Worm (Caenorhabditis elegans) whole organism, young adult: ENCODE data around the gene eng-1.

Experiments
- B0336.3 ChIP-seq: fragments of 200-800 bp; sonication (Bioruptor generic); IDR thresholded peaks from 2 replicates; pipeline ENCODE4 v1.3.6; 2022; ENCODE audit warnings: missing genetic modification characterization, missing compliant biosample characterization
- F37B4.10 ChIP-seq: fragments of 200-800 bp; sonication (Bioruptor generic); IDR thresholded peaks from 2 replicates; pipeline ENCODE4 v1.3.6; 2022; ENCODE audit warnings: missing genetic modification characterization, missing compliant biosample characterization
- F49E8.2 ChIP-seq: sonication (generic microtip); optimal IDR thresholded peaks from 3 replicates; lab custom pipeline; 2017; ENCODE audit warnings: missing genetic modification characterization, mild to moderate bottlenecking, missing compliant biosample characterization, antibody characterized with exemption, moderate library complexity; ENCODE audit not compliant: insufficient read depth
- T26A5.8 ChIP-seq: sonication (generic microtip); optimal IDR thresholded peaks from 2 replicates; lab custom pipeline; 2016; ENCODE audit warnings: missing genetic modification characterization, missing compliant biosample characterization
- Y53F4B.3 ChIP-seq: fragments of 200-800 bp; sonication (Bioruptor generic); IDR thresholded peaks from 2 replicates; pipeline ENCODE4 v1.3.6; 2022; ENCODE audit warnings: missing genetic modification reagents, missing genetic modification characterization, missing compliant biosample characterization
- Y79H2A.3 ChIP-seq: fragments of 200-800 bp; sonication (Bioruptor generic); conservative IDR thresholded peaks from 2 replicates; pipeline ENCODE4 v1.3.6; 2022; ENCODE audit warnings: missing genetic modification reagents, missing genetic modification characterization, missing compliant biosample characterization
- Y95B8A.8 ChIP-seq: fragments of 200-800 bp; sonication (Bioruptor generic); IDR thresholded peaks from 2 replicates; pipeline ENCODE4 v1.3.6; 2022; ENCODE audit warnings: missing genetic modification reagents, missing genetic modification characterization, missing compliant biosample characterization
- akir-1 ChIP-seq: fragments of 200-800 bp; sonication (Bioruptor generic); optimal IDR thresholded peaks from 2 replicates; lab custom pipeline; 2018; ENCODE audit warnings: mild to moderate bottlenecking, missing genetic modification characterization, moderate library complexity, missing compliant biosample characterization
- aptf-2 ChIP-seq: fragments of 200-800 bp; sonication (Bioruptor generic); conservative IDR thresholded peaks from 2 replicates; pipeline ENCODE4 v1.3.6; 2022; ENCODE audit warnings: missing genetic modification reagents, missing genetic modification characterization, missing compliant biosample characterization
- aptf-3 ChIP-seq: fragments of 200-800 bp; sonication (Bioruptor generic); IDR thresholded peaks from 2 replicates; pipeline ENCODE4 v1.3.6; 2022; ENCODE audit warnings: missing genetic modification characterization, missing compliant biosample characterization
- atf-7 ChIP-seq: sonication (generic microtip); optimal IDR thresholded peaks from 2 replicates; lab custom pipeline; 2017; ENCODE audit warnings: mild to moderate bottlenecking, missing genetic modification characterization, missing compliant biosample characterization
- athp-1 ChIP-seq: sonication (generic microtip); optimal IDR thresholded peaks from 2 replicates; lab custom pipeline; 2017; ENCODE audit warnings: mild to moderate bottlenecking, missing genetic modification characterization, missing compliant biosample characterization
- bed-1 ChIP-seq: fragments of 200-800 bp; sonication (Bioruptor generic); IDR thresholded peaks from 2 replicates; pipeline ENCODE4 v1.3.6; 2022; ENCODE audit warnings: missing genetic modification reagents, missing genetic modification characterization, missing compliant biosample characterization
- ccch-3 ChIP-seq: fragments of 200-800 bp; sonication (Bioruptor generic); optimal IDR thresholded peaks from 2 replicates; lab custom pipeline; 2018; ENCODE audit warnings: mild to moderate bottlenecking, missing genetic modification characterization, missing compliant biosample characterization
- cebp-1 ChIP-seq, 2 experiments: fragments of 200-800 bp in 1 of 2; sonication (Bioruptor generic) in 1 of 2; sonication (generic microtip) in 1 of 2; IDR thresholded peaks in 1 of 2; optimal IDR thresholded peaks in 1 of 2; 2 replicates each; pipeline versions ENCODE4 v1.3.6 to Lab custom; 2017 to 2022; ENCODE audit warnings: missing compliant biosample characterization in 2 of 2, missing genetic modification characterization in 2 of 2, mild to moderate bottlenecking in 1 of 2, missing genetic modification reagents in 1 of 2, moderate library complexity in 1 of 2
- ceh-40 ChIP-seq: fragments of 200-800 bp; sonication (Bioruptor generic); IDR thresholded peaks from 2 replicates; pipeline ENCODE4 v1.3.6; 2022; ENCODE audit warnings: missing genetic modification characterization, missing compliant biosample characterization
- ceh-79 ChIP-seq: sonication (generic microtip); optimal IDR thresholded peaks from 2 replicates; lab custom pipeline; 2017; ENCODE audit warnings: mild to moderate bottlenecking, missing genetic modification characterization, missing compliant biosample characterization
- ceh-91 ChIP-seq: fragments of 200-800 bp; sonication (Bioruptor generic); IDR thresholded peaks from 2 replicates; pipeline ENCODE4 v1.3.6; 2022; ENCODE audit warnings: missing genetic modification reagents, missing genetic modification characterization, missing compliant biosample characterization
- chd-7 ChIP-seq: sonication (generic microtip); optimal IDR thresholded peaks from 2 replicates; lab custom pipeline; 2016; ENCODE audit warnings: mild to moderate bottlenecking, missing genetic modification characterization, moderate library complexity, missing compliant biosample characterization
- dpl-1 ChIP-seq: fragments of 150-350 bp; optimal IDR thresholded peaks from 2 replicates; lab custom pipeline; 2014; ENCODE audit warnings: missing biosample characterization, missing genetic modification reagents, missing genetic modification characterization
- egl-44 ChIP-seq: fragments of 200-800 bp; sonication (Bioruptor generic); IDR thresholded peaks from 2 replicates; pipeline ENCODE4 v1.3.6; 2022; ENCODE audit warnings: missing genetic modification reagents, missing genetic modification characterization, missing compliant biosample characterization
- fkh-3 ChIP-seq: sonication (generic microtip); optimal IDR thresholded peaks from 2 replicates; lab custom pipeline; 2016; ENCODE audit warnings: mild to moderate bottlenecking, missing genetic modification characterization, missing compliant biosample characterization
- gei-17 ChIP-seq: fragments of 200-800 bp; sonication (Bioruptor generic); optimal IDR thresholded peaks from 2 replicates; lab custom pipeline; 2018; ENCODE audit warnings: mild to moderate bottlenecking, missing genetic modification characterization, missing compliant biosample characterization
- hlh-26 ChIP-seq: fragments of 200-800 bp; sonication (Bioruptor generic); conservative IDR thresholded peaks from 2 replicates; pipeline ENCODE4 v1.3.6; 2022; ENCODE audit warnings: missing genetic modification reagents, missing genetic modification characterization, missing compliant biosample characterization
- hmg-1.2 ChIP-seq: fragments of 200-800 bp; sonication (Bioruptor generic); IDR thresholded peaks from 2 replicates; pipeline ENCODE4 v1.3.6; 2022; ENCODE audit warnings: missing genetic modification reagents, missing genetic modification characterization, missing compliant biosample characterization
- hsf-1 ChIP-seq: fragments of 200-800 bp; sonication (Bioruptor generic); IDR thresholded peaks from 2 replicates; pipeline ENCODE4 v1.3.6; 2022; ENCODE audit warnings: missing genetic modification reagents, missing genetic modification characterization, missing compliant biosample characterization
- let-526 ChIP-seq: fragments of 200-800 bp; sonication (Bioruptor generic); IDR thresholded peaks from 2 replicates; pipeline ENCODE4 v1.3.6; 2022; ENCODE audit warnings: missing genetic modification reagents, missing genetic modification characterization, missing compliant biosample characterization
- lir-1 ChIP-seq: fragments of 200-800 bp; sonication (Bioruptor generic); conservative IDR thresholded peaks from 2 replicates; pipeline ENCODE4 v1.3.6; 2022; ENCODE audit warnings: missing genetic modification reagents, missing genetic modification characterization, missing compliant biosample characterization
- madf-10 ChIP-seq: sonication (generic microtip); optimal IDR thresholded peaks from 2 replicates; lab custom pipeline; 2016; ENCODE audit warnings: mild to moderate bottlenecking, missing genetic modification characterization, missing compliant biosample characterization
- madf-3 ChIP-seq: fragments of 200-800 bp; sonication (Bioruptor generic); IDR thresholded peaks from 2 replicates; pipeline ENCODE4 v1.3.6; 2022; ENCODE audit warnings: missing genetic modification reagents, missing genetic modification characterization, missing compliant biosample characterization
- madf-6 ChIP-seq: fragments of 200-800 bp; sonication (Bioruptor generic); IDR thresholded peaks from 2 replicates; pipeline ENCODE4 v1.3.6; 2022; ENCODE audit warnings: missing genetic modification reagents, missing genetic modification characterization, missing compliant biosample characterization
- madf-8 ChIP-seq: fragments of 200-800 bp; sonication (Bioruptor generic); conservative IDR thresholded peaks from 2 replicates; pipeline ENCODE4 v1.3.6; 2022; ENCODE audit warnings: missing genetic modification reagents, missing genetic modification characterization, missing compliant biosample characterization
- mel-28 ChIP-seq: sonication (generic microtip); optimal IDR thresholded peaks from 2 replicates; lab custom pipeline; 2016; ENCODE audit warnings: borderline replicate concordance, mild to moderate bottlenecking, missing genetic modification characterization, missing compliant biosample characterization
- mxl-1 ChIP-seq: sonication (generic microtip); optimal IDR thresholded peaks from 2 replicates; lab custom pipeline; 2016; ENCODE audit warnings: missing genetic modification characterization, missing compliant biosample characterization
- nhr-90 ChIP-seq: sonication (generic microtip); optimal IDR thresholded peaks from 2 replicates; lab custom pipeline; 2016; ENCODE audit warnings: missing genotype, mild to moderate bottlenecking, missing genetic modification characterization, missing compliant biosample characterization
- rcor-1 ChIP-seq: fragments of 200-800 bp; sonication (Bioruptor generic); IDR thresholded peaks from 2 replicates; pipeline ENCODE4 v1.3.6; 2022; ENCODE audit warnings: missing genetic modification reagents, missing genetic modification characterization, missing compliant biosample characterization
- snpc-1.1 ChIP-seq: sonication (generic microtip); optimal IDR thresholded peaks from 2 replicates; lab custom pipeline; 2017; ENCODE audit warnings: missing genetic modification characterization, mild to moderate bottlenecking, missing compliant biosample characterization, antibody characterized with exemption, moderate library complexity, missing genotype, missing genetic modification reagents; ENCODE audit not compliant: insufficient read depth
- snpc-3.4 ChIP-seq: sonication (generic microtip); optimal IDR thresholded peaks from 2 replicates; lab custom pipeline; 2017; ENCODE audit warnings: missing genetic modification characterization, mild to moderate bottlenecking, missing compliant biosample characterization, antibody characterized with exemption, moderate library complexity, missing genotype, missing genetic modification reagents
- snpc-4 ChIP-seq, 5 experiments: fragments of 150-350 bp in 1 of 5; sonication (generic microtip) in 4 of 5; optimal IDR thresholded peaks; 2 replicates each; lab custom pipeline; 2014 to 2018; ENCODE audit warnings: missing genetic modification characterization in 5 of 5, missing biosample characterization in 3 of 5, antibody characterized with exemption in 2 of 5, mild to moderate bottlenecking in 2 of 5, missing compliant biosample characterization in 2 of 5, missing genotype in 2 of 5, moderate library complexity in 2 of 5, missing genetic modification reagents in 1 of 5
- somi-1 ChIP-seq: fragments of 200-800 bp; sonication (Bioruptor generic); optimal IDR thresholded peaks from 2 replicates; lab custom pipeline; 2018; ENCODE audit warnings: mild to moderate bottlenecking, missing genetic modification characterization, missing compliant biosample characterization
- xnd-1 ChIP-seq: sonication (generic microtip); optimal IDR thresholded peaks from 2 replicates; lab custom pipeline; 2016; ENCODE audit warnings: missing genotype, missing genetic modification reagents, missing genetic modification characterization, missing compliant biosample characterization
- zfh-2 ChIP-seq: fragments of 200-800 bp; sonication (Bioruptor generic); conservative IDR thresholded peaks from 2 replicates; pipeline ENCODE4 v1.3.6; 2022; ENCODE audit warnings: missing genetic modification reagents, missing genetic modification characterization, missing compliant biosample characterization
- ztf-18 ChIP-seq: sonication (generic microtip); optimal IDR thresholded peaks from 2 replicates; lab custom pipeline; 2016; ENCODE audit warnings: missing genotype, mild to moderate bottlenecking, missing genetic modification characterization, missing compliant biosample characterization
- ztf-3 ChIP-seq: fragments of 200-800 bp; sonication (Bioruptor generic); optimal IDR thresholded peaks from 2 replicates; lab custom pipeline; 2018; ENCODE audit warnings: mild to moderate bottlenecking, missing genetic modification characterization, missing compliant biosample characterization

Gene eng-1

DNA sequence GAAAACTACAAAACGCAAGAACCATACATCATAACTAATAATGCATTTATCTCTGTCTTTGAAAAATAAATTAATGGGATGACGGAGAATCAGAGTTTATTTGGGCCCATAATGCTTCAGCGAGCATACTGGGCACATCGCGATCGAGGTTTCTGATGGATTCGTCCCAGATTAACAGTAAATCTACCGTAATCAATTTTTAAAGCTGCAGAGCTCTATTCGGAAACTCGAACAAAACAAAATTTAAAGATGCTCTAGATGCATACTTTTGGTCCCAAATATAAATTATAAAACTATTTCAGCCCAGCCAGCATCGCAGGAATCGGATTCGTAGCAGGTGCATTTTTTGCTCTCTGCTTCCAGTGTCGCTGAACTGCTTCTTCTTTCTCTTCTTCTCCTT lies 40.2 kb downstream of the eng-1 start (continued):
- TF ChIP-seq atf-7 (tag; lab: Kevin White, UChicago) (no peak), hlh-26 (GFP tag; lab: Robert Waterston, UW) (no peak), bed-1 (no peak), aptf-3 (GFP tag; lab: Robert Waterston, UW) (no peak), ccch-3 (GFP tag; lab: Kevin White, UChicago) (no peak), ceh-91 (GFP tag; lab: Robert Waterston, UW) (no peak), ztf-3 (GFP tag; lab: Kevin White, UChicago) (no peak), lir-1 (0 out of 2 replicates have a peak, but pooled peaks have one; percentile 5), somi-1 (GFP tag; lab: Kevin White, UChicago) (no peak), snpc-4 (GFP tag; optimal IDR thresholded peaks at IDR 0.05; lab: Kevin White, UChicago) (no peak), snpc-4 (tag; optimal IDR thresholded peaks at IDR 0.05; lab: Kevin White, UChicago) (no peak), fkh-3 (no peak), Y53F4B.3 (GFP tag; lab: Robert Waterston, UW) (no peak), B0336.3 (peak; percentile 52; the same call in 1 of the 2 replicates), dpl-1 (GFP tag; lab: Kevin White, UChicago) (no peak), xnd-1 (tag; lab: Kevin White, UChicago) (no peak), mxl-1 (tag; lab: Kevin White, UChicago) (no peak), F49E8.2 (tag; lab: Kevin White, UChicago) (no peak), athp-1 (tag; lab: Kevin White, UChicago) (no peak), cebp-1 (GFP tag; IDR thresholded peaks at IDR 0.05; lab: Robert Waterston, UW) (no peak), cebp-1 (tag; optimal IDR thresholded peaks at IDR 0.05; lab: Kevin White, UChicago) (peak; percentile 8), ceh-79 (no peak), madf-10 (tag; lab: Kevin White, UChicago) (no peak), egl-44 (GFP tag; lab: Robert Waterston, UW) (0 out of 2 replicates have a peak, but pooled peaks have one; percentile 12), gei-17 (GFP tag; lab: Kevin White, UChicago) (no peak), madf-8 (no peak), Y79H2A.3 (GFP tag; lab: Robert Waterston, UW) (no peak), madf-3 (GFP tag; lab: Robert Waterston, UW) (peak; percentile 76), let-526 (GFP tag; lab: Robert Waterston, UW) (no peak), akir-1 (GFP tag; lab: Kevin White, UChicago) (no peak)

DNA sequence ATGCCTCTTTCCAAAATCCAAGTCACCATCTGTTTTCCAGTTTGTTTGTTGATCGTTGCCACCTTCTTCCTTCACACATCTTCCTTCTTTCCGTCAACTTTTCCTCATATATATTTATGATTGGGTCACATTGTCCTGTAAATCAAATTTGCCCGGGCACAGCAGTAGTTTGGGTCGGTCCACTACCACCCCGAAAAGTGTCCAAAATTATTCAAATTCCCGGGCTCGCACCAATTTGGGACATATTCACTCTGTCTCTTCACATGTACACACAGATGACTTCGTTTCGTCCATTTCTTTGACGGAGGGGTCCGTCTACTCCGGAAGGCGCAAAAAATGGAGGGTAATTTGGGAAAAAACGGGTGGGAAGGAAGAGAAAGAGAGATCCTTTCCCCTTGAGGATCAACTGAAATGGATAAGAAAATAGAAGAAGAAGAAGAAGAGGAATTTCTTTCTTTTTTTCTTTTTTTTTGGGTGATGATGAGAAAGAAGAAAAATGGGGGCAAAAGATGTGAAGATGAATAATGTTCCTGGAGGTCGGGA lies 41.3 kb downstream of the eng-1 start:
- TF ChIP-seq bed-1, result no peak
- 0 out of 2 replicates have a peak, but pooled peaks have one; percentile 40 for TF ChIP-seq zfh-2
- TF ChIP-seq F37B4.10 (GFP tag; lab: Robert Waterston, UW), result 0 out of 2 replicates have a peak, but pooled peaks have one; percentile 30
- no peak for TF ChIP-seq aptf-2 (GFP tag; lab: Robert Waterston, UW)
- TF ChIP-seq, all 124 proteins: peak for 2

ce11 chrIII:5824450-5824972 lies 43.8 kb downstream of the eng-1 start:
- TF ChIP-seq Y95B8A.8 (GFP tag; lab: Robert Waterston, UW), result no peak
- no peak for TF ChIP-seq chd-7 (tag; lab: Kevin White, UChicago)
- TF ChIP-seq snpc-3.4 (tag; lab: Kevin White, UChicago), result no peak
- TF ChIP-seq hsf-1 (GFP tag; lab: Robert Waterston, UW), result no peak
- TF ChIP-seq madf-6, result no peak
- no peak for TF ChIP-seq nhr-90
- no peak for TF ChIP-seq hmg-1.2
- no peak for TF ChIP-seq B0336.3
- TF ChIP-seq T26A5.8, result no peak
- no peak for TF ChIP-seq akir-1 (GFP tag; lab: Kevin White, UChicago)
- no peak for TF ChIP-seq mel-28 (tag; lab: Kevin White, UChicago)
- no peak for TF ChIP-seq zfh-2
- TF ChIP-seq ztf-18, result no peak
- no peak for TF ChIP-seq snpc-1.1 (tag; lab: Kevin White, UChicago)
- TF ChIP-seq rcor-1 (GFP tag; lab: Robert Waterston, UW), result no peak
- TF ChIP-seq atf-7 (tag; lab: Kevin White, UChicago), result no peak
- TF ChIP-seq mxl-1 (tag; lab: Kevin White, UChicago), result no peak
- TF ChIP-seq ceh-40, result no peak
